Worm (Caenorhabditis elegans) whole organism, L4 larva: ENCODE measurements around the gene F13B6.1.

Experiments used
- lim-7 ChIP-seq: fragments of 200-800 bp; sonication (Bioruptor generic); IDR thresholded peaks from 2 replicates; pipeline ENCODE4 v1.3.6; 2022; ENCODE audit warnings: missing genetic modification characterization, missing compliant biosample characterization
- lin-13 ChIP-seq: fragments of 150-350 bp; optimal IDR thresholded peaks from 2 replicates; lab custom pipeline; 2014; ENCODE audit warnings: missing biosample characterization, missing genetic modification reagents, missing genetic modification characterization
- lsy-2 ChIP-seq, 2 experiments: fragments of 150-350 bp in 1 of 2; sonication (generic microtip) in 1 of 2; optimal IDR thresholded peaks; 2 replicates each; lab custom pipeline; 2014 to 2017; ENCODE audit warnings: missing biosample characterization in 2 of 2, missing genetic modification characterization in 2 of 2

DNA sequence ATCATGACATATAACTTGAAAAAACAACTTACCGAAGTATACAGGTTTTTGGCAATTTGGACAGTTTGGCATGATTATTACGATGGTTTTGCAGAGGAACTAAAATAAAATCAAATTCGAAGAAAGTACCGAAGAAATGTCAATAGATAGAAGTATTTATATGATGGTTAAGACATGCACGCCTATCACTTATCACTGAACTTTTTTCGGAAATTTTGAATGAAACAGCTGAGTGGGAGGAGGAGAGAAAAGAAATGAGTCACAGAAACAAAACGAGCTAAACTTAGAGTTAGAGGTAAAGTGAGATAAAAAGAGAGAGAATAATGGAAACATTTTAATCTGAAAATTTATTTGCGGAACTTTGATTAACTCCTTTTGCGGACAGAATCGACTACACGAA is 11.1 kb upstream of the F13B6.1 start, which contains the start of gene valv-1:
- TF ChIP-seq lim-7 (GFP tag; lab: Robert Waterston, UW) (no peak), lsy-2 (tag; optimal IDR thresholded peaks at IDR 0.05; lab: Kevin White, UChicago) (no peak), lin-13 (no peak)
